In genomic region chr2L:285596-286023, dm6 we compare ENCODE assay signal across 5 fruit fly cellular contexts.
TF ChIP-seq lines count a peak whose summit lies in the region.

No protein-coding gene starts in this region.

- TF ChIP-seq CTCF in whole organism, embryonic (GFP tag; optimal IDR thresholded peaks at IDR 0.05; lab: Kevin White, UChicago): peak; percentile 25

TF ChIP-seq in whole organism, adult, 20 proteins besides CTCF, POLR2A, EP300 and RAD21:
- peak; percentile 51 for TF ChIP-seq CG12768 (GFP tag; optimal IDR thresholded peaks at IDR 0.05; lab: Kevin White, UChicago)
- peak; percentile 62 for TF ChIP-seq CG33017 (tag; optimal IDR thresholded peaks at IDR 0.05; lab: Kevin White, UChicago)
- peak; percentile 23 for TF ChIP-seq CG7045 (GFP tag; optimal IDR thresholded peaks at IDR 0.05; lab: Kevin White, UChicago)
- TF ChIP-seq CG14711 (tag; optimal IDR thresholded peaks at IDR 0.05; lab: Kevin White, UChicago): peak; percentile 90
- no peak for TF ChIP-seq kay (GFP tag; lab: Kevin White, UChicago; ENCODE audit: borderline replicate concordance)
- no peak for TF ChIP-seq cic (GFP tag; optimal IDR thresholded peaks at IDR 0.05; lab: Kevin White, UChicago)
- TF ChIP-seq ovo (GFP tag; optimal IDR thresholded peaks at IDR 0.05; lab: Kevin White, UChicago): no peak
- peak; percentile 49 for TF ChIP-seq pad (GFP tag; optimal IDR thresholded peaks at IDR 0.05; lab: Kevin White, UChicago)
- TF ChIP-seq CG7101 (tag; optimal IDR thresholded peaks at IDR 0.05; lab: Kevin White, UChicago): peak; percentile 57
- peak; percentile 39 for TF ChIP-seq bab1 (GFP tag; optimal IDR thresholded peaks at IDR 0.05; lab: Kevin White, UChicago)

TF ChIP-seq in whole organism, embryonic, 481 proteins besides CTCF, POLR2A, EP300 and RAD21 (continues in another document):
- TF ChIP-seq crol (GFP tag; IDR thresholded peaks at IDR 0.05; lab: Robert Waterston, UW) (peak; percentile 52; the same call in 1 of the 2 replicates), Poxn (GFP tag; IDR thresholded peaks at IDR 0.05; lab: Robert Waterston, UW) (no peak), CG2875 (GFP tag; optimal IDR thresholded peaks at IDR 0.05; lab: Kevin White, UChicago) (peak; percentile 28), sens-2 (GFP tag; IDR thresholded peaks at IDR 0.05; lab: Robert Waterston, UW) (0 out of 2 replicates have a peak, but pooled peaks have one; percentile 33), hkb (optimal IDR thresholded peaks at IDR 0.05; lab: Kevin White, UChicago) (no peak), hkb (GFP tag; IDR thresholded peaks at IDR 0.05; lab: Robert Waterston, UW) (peak; percentile 42; the same call in 1 of the 2 replicates), croc (GFP tag; conservative IDR thresholded peaks at IDR 0.05; lab: Robert Waterston, UW) (no peak), CG7786 (GFP tag; optimal IDR thresholded peaks at IDR 0.05; lab: Kevin White, UChicago) (peak; percentile 29), NK7.1 (GFP tag; optimal IDR thresholded peaks at IDR 0.05; lab: Kevin White, UChicago) (no peak), Dip2 (GFP tag; IDR thresholded peaks at IDR 0.05; lab: Robert Waterston, UW) (no peak), Adf1 (GFP tag; IDR thresholded peaks at IDR 0.05; lab: Robert Waterston, UW) (no peak; the same call in 1 of the 2 replicates), CG32772 (GFP tag; IDR thresholded peaks at IDR 0.05; lab: Robert Waterston, UW) (no peak), ci (GFP tag; IDR thresholded peaks at IDR 0.05; lab: Robert Waterston, UW) (peak; percentile 84), NC2α (GFP tag; optimal IDR thresholded peaks at IDR 0.05; lab: Kevin White, UChicago) (peak; percentile 5), klu (GFP tag; IDR thresholded peaks at IDR 0.05; lab: Robert Waterston, UW) (no peak), CG17186 (GFP tag; optimal IDR thresholded peaks at IDR 0.05; lab: Kevin White, UChicago) (peak; percentile 17), CG31441 (GFP tag; IDR thresholded peaks at IDR 0.05; lab: Robert Waterston, UW) (no peak; the same call in 1 of the 2 replicates), ind (GFP tag; optimal IDR thresholded peaks at IDR 0.05; lab: Kevin White, UChicago) (peak; percentile 35), Awh (GFP tag; IDR thresholded peaks at IDR 0.05; lab: Robert Waterston, UW) (peak; percentile 53), CG14710 (tag; optimal IDR thresholded peaks at IDR 0.05; lab: Kevin White, UChicago) (peak; percentile 65)

TF ChIP-seq in whole organism, prepupa, 60 proteins besides CTCF, POLR2A, EP300 and RAD21 (continues in another document):
- TF ChIP-seq Met (GFP tag; optimal IDR thresholded peaks at IDR 0.05; lab: Kevin White, UChicago) (peak; percentile 65), CG8119 (GFP tag; IDR thresholded peaks at IDR 0.05; lab: Robert Waterston, UW) (no peak), Eip78C (GFP tag; lab: Kevin White, UChicago) (peak; percentile 78), Smox (GFP tag; optimal IDR thresholded peaks at IDR 0.05; lab: Kevin White, UChicago) (no peak), ss (GFP tag; optimal IDR thresholded peaks at IDR 0.05; lab: Kevin White, UChicago) (no peak), Eip75B (GFP tag; optimal IDR thresholded peaks at IDR 0.05; lab: Kevin White, UChicago) (peak; percentile 56), Sox14 (GFP tag; optimal IDR thresholded peaks at IDR 0.05; lab: Kevin White, UChicago) (peak; percentile 64), Hr38 (GFP tag; optimal IDR thresholded peaks at IDR 0.05; lab: Kevin White, UChicago) (no peak), Eip93F (GFP tag; optimal IDR thresholded peaks at IDR 0.05; lab: Kevin White, UChicago) (no peak), CG10631 (GFP tag; optimal IDR thresholded peaks at IDR 0.05; lab: Kevin White, UChicago) (peak; percentile 60), CG6808 (GFP tag; optimal IDR thresholded peaks at IDR 0.05; lab: Kevin White, UChicago) (no peak), CG9139 (GFP tag; optimal IDR thresholded peaks at IDR 0.05; lab: Kevin White, UChicago) (peak; percentile 42), CG11294 (GFP tag; IDR thresholded peaks at IDR 0.05; lab: Robert Waterston, UW) (no peak), svp (GFP tag; lab: Kevin White, UChicago) (peak; percentile 27), CG10669 (GFP tag; optimal IDR thresholded peaks at IDR 0.05; lab: Kevin White, UChicago) (peak; percentile 8), Hr39 (GFP tag; optimal IDR thresholded peaks at IDR 0.05; lab: Kevin White, UChicago) (peak; percentile 20), dsx (GFP tag; optimal IDR thresholded peaks at IDR 0.05; lab: Kevin White, UChicago; ENCODE audit: poor library complexity, severe bottlenecking) (peak; percentile 43), net (GFP tag; optimal IDR thresholded peaks at IDR 0.05; lab: Kevin White, UChicago) (no peak), spab (GFP tag; optimal IDR thresholded peaks at IDR 0.05; lab: Kevin White, UChicago) (no peak), OdsH (GFP tag; optimal IDR thresholded peaks at IDR 0.05; lab: Kevin White, UChicago) (peak; percentile 42), CG31627 (GFP tag; optimal IDR thresholded peaks at IDR 0.05; lab: Kevin White, UChicago) (peak; percentile 52), fd59A (GFP tag; optimal IDR thresholded peaks at IDR 0.05; lab: Kevin White, UChicago) (no peak)

TF ChIP-seq in whole organism, pupa, 21 proteins besides CTCF, POLR2A, EP300 and RAD21:
- TF ChIP-seq CG8159 (tag; optimal IDR thresholded peaks at IDR 0.05; lab: Kevin White, UChicago): peak; percentile 48
- peak; percentile 28 for TF ChIP-seq Ets98B (GFP tag; IDR thresholded peaks at IDR 0.05; lab: Robert Waterston, UW)
- peak; percentile 41 for TF ChIP-seq CG9948 (tag; optimal IDR thresholded peaks at IDR 0.05; lab: Kevin White, UChicago)
- no peak for TF ChIP-seq EcR (GFP tag; optimal IDR thresholded peaks at IDR 0.05; lab: Kevin White, UChicago)
- peak; percentile 79 for TF ChIP-seq CG4496 (GFP tag; IDR thresholded peaks at IDR 0.05; lab: Robert Waterston, UW)
- TF ChIP-seq CG12605 (GFP tag; IDR thresholded peaks at IDR 0.05; lab: Robert Waterston, UW): peak; percentile 26; the same call in 1 of the 2 replicates
- no peak for TF ChIP-seq CG34367 (tag; optimal IDR thresholded peaks at IDR 0.05; lab: Kevin White, UChicago)
- no peak for TF ChIP-seq Pif1B (GFP tag; optimal IDR thresholded peaks at IDR 0.05; lab: Kevin White, UChicago)
- peak; percentile 49 for TF ChIP-seq Snoo (tag; optimal IDR thresholded peaks at IDR 0.05; lab: Kevin White, UChicago)
- no peak for TF ChIP-seq gl (tag; optimal IDR thresholded peaks at IDR 0.05; lab: Kevin White, UChicago)
- no peak for TF ChIP-seq CG13204 (GFP tag; optimal IDR thresholded peaks at IDR 0.05; lab: Kevin White, UChicago)
- no peak for TF ChIP-seq D1 (tag; optimal IDR thresholded peaks at IDR 0.05; lab: Kevin White, UChicago)
- TF ChIP-seq CG14655 (GFP tag; optimal IDR thresholded peaks at IDR 0.05; lab: Kevin White, UChicago): no peak
- TF ChIP-seq CG10348 (GFP tag; IDR thresholded peaks at IDR 0.05; lab: Robert Waterston, UW): no peak

TF ChIP-seq in whole organism, wandering third instar larva, 38 proteins besides CTCF, POLR2A, EP300 and RAD21 (continues in another document):
- TF ChIP-seq fru (GFP tag; optimal IDR thresholded peaks at IDR 0.05; lab: Kevin White, UChicago) (peak; percentile 50), psq (GFP tag; optimal IDR thresholded peaks at IDR 0.05; lab: Kevin White, UChicago) (no peak), dsf (GFP tag; optimal IDR thresholded peaks at IDR 0.05; lab: Kevin White, UChicago; ENCODE audit: borderline replicate concordance) (no peak), dl (GFP tag; optimal IDR thresholded peaks at IDR 0.05; lab: Kevin White, UChicago; ENCODE audit: insufficient read depth in 1 of 2, partially characterized antibody in 2 of 2) (no peak), woc (GFP tag; optimal IDR thresholded peaks at IDR 0.05; lab: Kevin White, UChicago) (peak; percentile 66), Jra (GFP tag; optimal IDR thresholded peaks at IDR 0.05; lab: Kevin White, UChicago) (no peak), Hnf4 (GFP tag; optimal IDR thresholded peaks at IDR 0.05; lab: Kevin White, UChicago) (peak; percentile 37), dmrt93B (GFP tag; optimal IDR thresholded peaks at IDR 0.05; lab: Kevin White, UChicago) (no peak), lola (GFP tag; optimal IDR thresholded peaks at IDR 0.05; lab: Kevin White, UChicago) (no peak), Abd-B (GFP tag; optimal IDR thresholded peaks at IDR 0.05; lab: Kevin White, UChicago) (no peak), Hr83 (GFP tag; optimal IDR thresholded peaks at IDR 0.05; lab: Kevin White, UChicago; ENCODE audit: poor library complexity, severe bottlenecking) (peak; percentile 72), rgr (GFP tag; optimal IDR thresholded peaks at IDR 0.05; lab: Kevin White, UChicago) (peak; percentile 64), ey (GFP tag; optimal IDR thresholded peaks at IDR 0.05; lab: Kevin White, UChicago) (peak; percentile 62), Vsx2 (GFP tag; optimal IDR thresholded peaks at IDR 0.05; lab: Kevin White, UChicago; ENCODE audit: partially characterized antibody) (no peak), OdsH (GFP tag; optimal IDR thresholded peaks at IDR 0.05; lab: Kevin White, UChicago) (peak; percentile 40), Mio (GFP tag; optimal IDR thresholded peaks at IDR 0.05; lab: Kevin White, UChicago) (no peak), Dif (GFP tag; optimal IDR thresholded peaks at IDR 0.05; lab: Kevin White, UChicago; ENCODE audit: partially characterized antibody) (peak; percentile 85), pan (optimal IDR thresholded peaks at IDR 0.05; lab: Kevin White, UChicago) (no peak), sv (GFP tag; optimal IDR thresholded peaks at IDR 0.05; lab: Kevin White, UChicago) (no peak), Myc (optimal IDR thresholded peaks at IDR 0.05; lab: Kevin White, UChicago) (no peak), Sp1 (GFP tag; optimal IDR thresholded peaks at IDR 0.05; lab: Kevin White, UChicago) (peak; percentile 45), br (GFP tag; optimal IDR thresholded peaks at IDR 0.05; lab: Kevin White, UChicago) (peak; percentile 55), CG32264 (GFP tag; optimal IDR thresholded peaks at IDR 0.05; lab: Kevin White, UChicago) (no peak), tai (GFP tag; optimal IDR thresholded peaks at IDR 0.05; lab: Kevin White, UChicago) (no peak), CrebA (GFP tag; optimal IDR thresholded peaks at IDR 0.05; lab: Kevin White, UChicago; ENCODE audit: borderline replicate concordance) (no peak), Dfd (GFP tag; optimal IDR thresholded peaks at IDR 0.05; lab: Kevin White, UChicago) (no peak), brk (GFP tag; optimal IDR thresholded peaks at IDR 0.05; lab: Kevin White, UChicago) (no peak), h (GFP tag; optimal IDR thresholded peaks at IDR 0.05; lab: Kevin White, UChicago) (peak; percentile 71), foxo (GFP tag; optimal IDR thresholded peaks at IDR 0.05; lab: Kevin White, UChicago) (peak in 1 of 2 experiments; percentile 55), GATAd (GFP tag; optimal IDR thresholded peaks at IDR 0.05; lab: Kevin White, UChicago) (no peak), jim (GFP tag; optimal IDR thresholded peaks at IDR 0.05; lab: Kevin White, UChicago) (no peak), Rel (GFP tag; optimal IDR thresholded peaks at IDR 0.05; lab: Kevin White, UChicago) (no peak), Rel (tag; optimal IDR thresholded peaks at IDR 0.05; lab: Kevin White, UChicago) (peak; percentile 98)
